Fruit fly (Drosophila melanogaster) whole organism, prepupa: ENCODE results near the gene Edc3.

Experiments used
- CG10631 ChIP-seq: fragments of 200-800 bp; sonication (Bioruptor generic); optimal IDR thresholded peaks from 2 replicates; lab custom pipeline; 2016; ENCODE audit warnings: missing biosample characterization, missing genetic modification characterization
- CG10669 ChIP-seq: fragments of 200-800 bp; sonication (Bioruptor generic); optimal IDR thresholded peaks from 3 replicates; lab custom pipeline; 2018; ENCODE audit warnings: missing biosample characterization, mild to moderate bottlenecking, missing genetic modification characterization, moderate library complexity
- CG11294 ChIP-seq: fragments of 200-800 bp; sonication (Bioruptor generic); IDR thresholded peaks from 2 replicates; pipeline ENCODE4 v1.3.6; 2022; ENCODE audit warnings: missing biosample characterization, missing genetic modification characterization
- CG11762 ChIP-seq: fragments of 200-800 bp; sonication (Bioruptor generic); optimal IDR thresholded peaks from 3 replicates; lab custom pipeline; 2016; ENCODE audit warnings: missing biosample characterization, missing genetic modification characterization; ENCODE audit not compliant: insufficient read depth
- CG1621 ChIP-seq: fragments of 200-800 bp; sonication (Bioruptor generic); optimal IDR thresholded peaks from 3 replicates; lab custom pipeline; 2018; ENCODE audit warnings: missing biosample characterization, mild to moderate bottlenecking, missing genetic modification characterization
- CG16779 ChIP-seq: fragments of 200-800 bp; sonication (Bioruptor generic); optimal IDR thresholded peaks from 3 replicates; lab custom pipeline; 2017; ENCODE audit warnings: missing biosample characterization, mild to moderate bottlenecking, missing genetic modification characterization
- CG3032 ChIP-seq: fragments of 200-800 bp; optimal IDR thresholded peaks from 2 replicates; lab custom pipeline; 2019; ENCODE audit warnings: missing biosample characterization, mild to moderate bottlenecking, missing genetic modification characterization, moderate library complexity
- CG31627 ChIP-seq: fragments of 200-800 bp; sonication (Bioruptor generic); optimal IDR thresholded peaks from 3 replicates; lab custom pipeline; 2016; ENCODE audit warnings: missing biosample characterization, missing genetic modification characterization
- CG32006 ChIP-seq: fragments of 200-800 bp; sonication (Bioruptor generic); optimal IDR thresholded peaks from 3 replicates; lab custom pipeline; 2017; ENCODE audit warnings: missing biosample characterization, mild to moderate bottlenecking, missing genetic modification characterization
- CG34406 ChIP-seq: fragments of 200-800 bp; sonication (Bioruptor generic); optimal IDR thresholded peaks from 3 replicates; lab custom pipeline; 2016; ENCODE audit warnings: missing biosample characterization, missing genetic modification characterization
- CG3919 ChIP-seq: fragments of 200-800 bp; sonication (Bioruptor generic); optimal IDR thresholded peaks from 3 replicates; lab custom pipeline; 2016; ENCODE audit warnings: missing biosample characterization, missing genetic modification characterization
- CG6163 ChIP-seq: fragments of 200-800 bp; sonication (Bioruptor generic); IDR thresholded peaks from 3 replicates; pipeline ENCODE4 v1.3.6; 2022; ENCODE audit warnings: missing biosample characterization, missing genetic modification characterization
- CG6854 ChIP-seq: fragments of 200-800 bp; sonication (Bioruptor generic); optimal IDR thresholded peaks from 2 replicates; lab custom pipeline; 2017; ENCODE audit warnings: missing biosample characterization, mild to moderate bottlenecking, missing genetic modification characterization
- CG7368 ChIP-seq: fragments of 200-800 bp; sonication (Bioruptor generic); optimal IDR thresholded peaks from 3 replicates; lab custom pipeline; 2016; ENCODE audit warnings: missing biosample characterization, missing genetic modification characterization
- CG8119 ChIP-seq: fragments of 200-800 bp; sonication (Bioruptor generic); IDR thresholded peaks from 3 replicates; pipeline ENCODE4 v1.3.6; 2022; ENCODE audit warnings: missing biosample characterization, missing genetic modification characterization
- CG8632 ChIP-seq: fragments of 200-800 bp; sonication (Bioruptor generic); optimal IDR thresholded peaks from 3 replicates; lab custom pipeline; 2016; ENCODE audit warnings: missing biosample characterization, missing genetic modification characterization
- CG9139 ChIP-seq: fragments of 200-800 bp; sonication (Bioruptor generic); optimal IDR thresholded peaks from 3 replicates; lab custom pipeline; 2017; ENCODE audit warnings: missing biosample characterization, mild to moderate bottlenecking, missing genetic modification characterization
- Eip78C ChIP-seq: fragments of 200-800 bp; sonication (Bioruptor generic); peaks from one replicate; lab custom pipeline; 2016; ENCODE audit warnings: missing biosample characterization, missing genetic modification characterization
- Eip93F ChIP-seq: fragments of 200-800 bp; sonication (Bioruptor generic); optimal IDR thresholded peaks from 2 replicates; lab custom pipeline; 2016; ENCODE audit warnings: missing biosample characterization, mild to moderate bottlenecking, missing genetic modification characterization
- Ets21C ChIP-seq: fragments of 200-800 bp; sonication (Bioruptor generic); optimal IDR thresholded peaks from 3 replicates; lab custom pipeline; 2016; ENCODE audit warnings: missing biosample characterization, missing genetic modification characterization
- Ets96B ChIP-seq: fragments of 200-800 bp; optimal IDR thresholded peaks from 2 replicates; lab custom pipeline; 2019; ENCODE audit warnings: missing biosample characterization, mild to moderate bottlenecking, missing genetic modification characterization, moderate library complexity
- Gug ChIP-seq: fragments of 200-800 bp; sonication (Bioruptor generic); IDR thresholded peaks from 2 replicates; pipeline ENCODE4 v1.3.6; 2022; ENCODE audit warnings: missing biosample characterization, missing genetic modification characterization
- Hr38 ChIP-seq: sonication (Bioruptor generic); optimal IDR thresholded peaks from 2 replicates; lab custom pipeline; 2016; ENCODE audit warnings: missing biosample characterization, missing genetic modification characterization
- Hr39 ChIP-seq: fragments of 200-800 bp; sonication (Bioruptor generic); optimal IDR thresholded peaks from 2 replicates; lab custom pipeline; 2016; ENCODE audit warnings: missing biosample characterization, missing genetic modification characterization
- OdsH ChIP-seq: fragments of 200-800 bp; sonication (Bioruptor generic); optimal IDR thresholded peaks from 3 replicates; lab custom pipeline; 2016; ENCODE audit warnings: missing biosample characterization, missing genetic modification characterization
- Smox ChIP-seq: fragments of 200-800 bp; sonication (Bioruptor generic); optimal IDR thresholded peaks from 3 replicates; lab custom pipeline; 2016; ENCODE audit warnings: missing biosample characterization, missing genetic modification characterization
- Sox15 ChIP-seq: fragments of 200-800 bp; sonication (Bioruptor generic); optimal IDR thresholded peaks from 3 replicates; lab custom pipeline; 2016; ENCODE audit warnings: missing biosample characterization, missing genetic modification characterization
- achi ChIP-seq: fragments of 200-800 bp; sonication (Bioruptor generic); optimal IDR thresholded peaks from 3 replicates; lab custom pipeline; 2016; ENCODE audit warnings: missing biosample characterization, missing genetic modification characterization
- acj6 ChIP-seq: fragments of 200-800 bp; sonication (Bioruptor generic); optimal IDR thresholded peaks from 3 replicates; lab custom pipeline; 2016; ENCODE audit warnings: missing biosample characterization, missing genetic modification characterization
- dac ChIP-seq: fragments of 200-800 bp; sonication (Bioruptor generic); optimal IDR thresholded peaks from 2 replicates; lab custom pipeline; 2017; ENCODE audit warnings: missing biosample characterization, mild to moderate bottlenecking, missing genetic modification characterization
- eg ChIP-seq: fragments of 200-800 bp; sonication (Bioruptor generic); IDR thresholded peaks from 3 replicates; pipeline ENCODE4 v1.3.6; 2022; ENCODE audit warnings: missing biosample characterization, missing genetic modification characterization
- esn ChIP-seq: fragments of 200-800 bp; sonication (Bioruptor generic); optimal IDR thresholded peaks from 2 replicates; lab custom pipeline; 2016; ENCODE audit warnings: missing biosample characterization, mild to moderate bottlenecking, missing genetic modification characterization, moderate library complexity
- fkh ChIP-seq: fragments of 200-800 bp; sonication (Bioruptor generic); optimal IDR thresholded peaks from 3 replicates; lab custom pipeline; 2017; ENCODE audit warnings: missing biosample characterization, mild to moderate bottlenecking, missing genetic modification characterization, moderate library complexity
- net ChIP-seq: fragments of 200-800 bp; sonication (Bioruptor generic); optimal IDR thresholded peaks from 3 replicates; lab custom pipeline; 2016; ENCODE audit warnings: missing biosample characterization, missing genetic modification characterization
- pdm3 ChIP-seq: fragments of 200-800 bp; sonication (Bioruptor generic); optimal IDR thresholded peaks from 3 replicates; lab custom pipeline; 2016; ENCODE audit warnings: missing biosample characterization, missing genetic modification characterization
- spab ChIP-seq: fragments of 200-800 bp; sonication (Bioruptor generic); optimal IDR thresholded peaks from 2 replicates; lab custom pipeline; 2017; ENCODE audit warnings: missing biosample characterization, mild to moderate bottlenecking, missing genetic modification characterization, missing genetic modification reagents
- ss ChIP-seq, 2 experiments: fragments of 200-800 bp; sonication (Bioruptor generic); optimal IDR thresholded peaks; 2 replicates in 1 of 2; 3 replicates in 1 of 2; lab custom pipeline; 2017 to 2018; ENCODE audit warnings: mild to moderate bottlenecking in 2 of 2, missing biosample characterization in 2 of 2, missing genetic modification characterization in 2 of 2, moderate library complexity in 1 of 2
- svp ChIP-seq: fragments of 200-800 bp; sonication (Bioruptor generic); peaks from one replicate; lab custom pipeline; 2016; ENCODE audit warnings: missing biosample characterization, missing genetic modification characterization
- vri ChIP-seq: fragments of 200-800 bp; sonication (Bioruptor generic); optimal IDR thresholded peaks from 3 replicates; lab custom pipeline; 2016; ENCODE audit warnings: missing biosample characterization, mild to moderate bottlenecking, missing genetic modification characterization

Edc3 gene

DNA sequence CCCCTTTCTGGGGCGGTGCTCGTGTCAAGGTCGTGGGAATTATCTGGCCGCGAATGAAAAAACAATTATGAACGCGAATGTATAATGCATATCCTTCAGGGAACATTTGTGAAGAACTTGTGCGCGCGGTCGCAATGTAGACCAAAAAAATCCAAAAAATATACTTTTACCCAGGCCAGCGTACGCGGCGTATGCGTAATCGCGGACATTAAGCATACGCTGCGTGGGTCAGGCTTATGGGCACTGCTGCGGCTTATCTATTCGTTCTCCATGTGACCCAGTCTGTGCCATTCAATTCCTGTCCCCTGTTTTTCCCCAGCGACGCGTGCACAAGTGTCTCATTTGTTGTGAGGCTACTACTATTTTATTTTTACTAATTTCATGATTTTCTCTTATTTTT, 8.6 kb upstream of the Edc3 start:
- TF ChIP-seq CG8632, result no peak
- no peak for TF ChIP-seq vri
- no peak for TF ChIP-seq Hr38
- TF ChIP-seq spab (GFP tag; lab: Kevin White, UChicago), result no peak
- no peak for TF ChIP-seq ss (GFP tag; optimal IDR thresholded peaks at IDR 0.05; lab: Kevin White, UChicago)
- no peak for TF ChIP-seq CG3032 (tag; lab: Kevin White, UChicago)
- TF ChIP-seq CG1621 (tag; lab: Kevin White, UChicago), result no peak
- no peak for TF ChIP-seq CG34406 (GFP tag; lab: Kevin White, UChicago)
- TF ChIP-seq Ets96B (tag; lab: Kevin White, UChicago), result no peak
- TF ChIP-seq acj6 (GFP tag; lab: Kevin White, UChicago), result no peak
- no peak for TF ChIP-seq CG7368 (GFP tag; lab: Kevin White, UChicago)
- no peak for TF ChIP-seq eg (GFP tag; lab: Robert Waterston, UW)
- TF ChIP-seq CG8119 (GFP tag; lab: Robert Waterston, UW), result no peak
- TF ChIP-seq pdm3 (GFP tag; lab: Kevin White, UChicago), result no peak
- TF ChIP-seq, all 60 proteins: peak for 0

dm6 chr3L:17535768-17536167, 6.1 kb upstream of the Edc3 start:
- TF ChIP-seq OdsH (no peak), dac (GFP tag; lab: Kevin White, UChicago) (no peak), CG8632 (no peak), CG16779 (tag; lab: Kevin White, UChicago) (no peak), Hr38 (no peak), svp (no peak), CG31627 (no peak), CG8119 (GFP tag; lab: Robert Waterston, UW) (no peak)

DNA sequence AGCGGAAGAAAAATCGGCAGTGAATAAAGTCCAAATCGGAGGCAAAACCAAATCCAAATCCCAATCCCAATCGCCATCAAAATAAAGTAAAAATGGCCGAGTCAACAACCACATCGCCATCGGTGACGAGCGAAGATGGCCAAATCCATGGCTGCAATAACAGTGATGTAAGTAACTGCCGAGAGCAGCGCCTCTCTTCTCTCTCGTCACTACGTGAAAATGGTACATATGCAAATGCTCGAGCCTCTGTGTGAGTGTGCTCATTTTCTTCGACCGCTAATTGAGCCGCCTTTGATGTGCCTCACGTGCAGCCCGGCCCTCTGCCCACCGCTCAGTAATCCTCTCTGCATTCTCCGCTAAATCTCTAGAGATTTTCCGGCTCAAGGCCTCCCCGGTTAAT, 4.7 kb upstream of the Edc3 start:
- TF ChIP-seq fkh (GFP tag; lab: Kevin White, UChicago) (peak; percentile 51), Eip78C (GFP tag; lab: Kevin White, UChicago) (peak; percentile 42), Hr38 (no peak), Ets21C (GFP tag; lab: Kevin White, UChicago) (no peak)

- TF ChIP-seq CG10631 (GFP tag; lab: Kevin White, UChicago), result no peak
- no peak for TF ChIP-seq net (GFP tag; lab: Kevin White, UChicago)
- TF ChIP-seq CG32006, result no peak
- TF ChIP-seq CG11762 (GFP tag; lab: Kevin White, UChicago), result no peak
- no peak for TF ChIP-seq CG11294 (GFP tag; lab: Robert Waterston, UW)
- no peak for TF ChIP-seq CG10669
- TF ChIP-seq CG9139 (GFP tag; lab: Kevin White, UChicago), result peak; percentile 32
- TF ChIP-seq Smox, result no peak
- TF ChIP-seq Gug (GFP tag; lab: Robert Waterston, UW), result no peak
- TF ChIP-seq fkh (GFP tag; lab: Kevin White, UChicago), result no peak
- no peak for TF ChIP-seq CG3032 (tag; lab: Kevin White, UChicago)
- no peak for TF ChIP-seq achi (GFP tag; lab: Kevin White, UChicago)
- no peak for TF ChIP-seq Hr39 (GFP tag; lab: Kevin White, UChicago)
- no peak for TF ChIP-seq CG7368 (GFP tag; lab: Kevin White, UChicago)
- TF ChIP-seq pdm3 (GFP tag; lab: Kevin White, UChicago), result no peak
- TF ChIP-seq CG16779 (tag; lab: Kevin White, UChicago), result no peak
- TF ChIP-seq CG31627, result no peak
- peak; percentile 24; the same call in 1 of the 3 replicates for TF ChIP-seq CG6163 (GFP tag; lab: Robert Waterston, UW)
- no peak for TF ChIP-seq Sox15
- no peak for TF ChIP-seq Eip93F (GFP tag; lab: Kevin White, UChicago)
- TF ChIP-seq CG6854 (GFP tag; lab: Kevin White, UChicago), result peak; percentile 8
- no peak for TF ChIP-seq esn (GFP tag; lab: Kevin White, UChicago)
- TF ChIP-seq eg (GFP tag; lab: Robert Waterston, UW), result no peak; the same call in 2 of the 3 replicates
- no peak for TF ChIP-seq CG3919 (GFP tag; lab: Kevin White, UChicago)
These were observed 4.1 kb upstream of the Edc3 start for dm6 chr3L:17533745-17534144.
